Worm (Caenorhabditis elegans): Measurements from ENCODE around the gene ztf-20.

Gene ztf-20

DNA sequence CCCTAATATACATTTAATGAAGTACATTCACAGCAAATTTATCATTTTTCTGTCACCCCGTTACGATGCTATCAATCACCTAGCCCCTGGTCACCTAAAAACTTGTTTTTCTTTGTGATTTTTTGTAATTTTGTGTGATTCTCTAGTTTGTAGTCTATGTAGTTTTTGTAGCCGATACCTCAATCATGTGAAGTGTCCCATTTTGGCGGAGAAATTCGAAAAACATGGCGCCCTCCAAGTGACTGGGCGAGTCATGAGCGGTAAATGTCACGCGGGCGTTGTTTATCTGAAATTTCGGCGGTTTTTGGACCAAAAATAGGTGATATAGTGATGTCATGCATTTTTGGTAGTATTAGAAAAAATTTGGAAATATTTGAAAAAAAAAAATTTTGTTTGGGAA is 29.2 kb downstream of the ztf-20 start:
- TF ChIP-seq ttx-3 (tag; optimal IDR thresholded peaks at IDR 0.05) (no peak), lim-6 (tag; optimal IDR thresholded peaks at IDR 0.05) (no peak), hlh-15 (tag; optimal IDR thresholded peaks at IDR 0.05) (no peak), fkh-6 (tag; optimal IDR thresholded peaks at IDR 0.05) (no peak), hlh-8 (tag; optimal IDR thresholded peaks at IDR 0.05) (no peak), zip-5 (tag; optimal IDR thresholded peaks at IDR 0.05) (no peak), ceh-19 (GFP tag; optimal IDR thresholded peaks at IDR 0.05) (no peak), elt-4 (tag; optimal IDR thresholded peaks at IDR 0.05) (no peak), pax-1 (tag; optimal IDR thresholded peaks at IDR 0.05) (no peak), pros-1 (tag; optimal IDR thresholded peaks at IDR 0.05) (no peak), gmeb-2 (tag; optimal IDR thresholded peaks at IDR 0.05) (no peak), rnt-1 (tag; optimal IDR thresholded peaks at IDR 0.05) (no peak), ceh-2 (tag; optimal IDR thresholded peaks at IDR 0.05) (no peak), T23F11.4 (GFP tag; optimal IDR thresholded peaks at IDR 0.05) (no peak), unc-42 (tag; optimal IDR thresholded peaks at IDR 0.05) (no peak), pha-4 (tag; optimal IDR thresholded peaks at IDR 0.05) (no peak), nhr-232 (tag; optimal IDR thresholded peaks at IDR 0.05) (no peak), hlh-30 (tag; optimal IDR thresholded peaks at IDR 0.05; ENCODE audit: insufficient read depth) (no peak)

DNA sequence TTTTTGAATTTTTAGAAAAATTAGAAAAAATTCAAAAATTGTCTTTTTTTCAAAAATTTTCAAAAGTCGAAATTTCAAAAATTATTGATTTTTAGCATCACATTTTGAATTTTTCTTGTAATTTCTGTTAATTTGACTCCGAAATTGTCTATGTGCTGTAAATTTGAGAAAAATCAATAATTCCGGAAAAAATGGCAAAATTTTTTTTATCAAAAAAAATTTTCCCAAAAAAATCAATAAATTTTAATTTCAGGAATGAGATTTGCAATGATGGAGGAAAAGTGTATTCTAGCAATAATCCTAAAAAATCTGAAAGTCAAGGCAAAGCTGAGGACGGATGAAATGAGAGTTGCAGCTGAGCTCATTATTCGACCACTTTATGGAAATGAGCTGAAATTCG is 42.6 kb downstream of the ztf-20 start:
- no peak for TF ChIP-seq hlh-8 (tag; optimal IDR thresholded peaks at IDR 0.05)
- TF ChIP-seq pag-3 (tag; optimal IDR thresholded peaks at IDR 0.05; ENCODE audit: borderline replicate concordance): no peak
- no peak for TF ChIP-seq ceh-31 (tag; optimal IDR thresholded peaks at IDR 0.05)
- no peak for TF ChIP-seq che-1 (tag; optimal IDR thresholded peaks at IDR 0.05)
- no peak for TF ChIP-seq syd-9 (tag; optimal IDR thresholded peaks at IDR 0.05)
- no peak for TF ChIP-seq ceh-14 (tag; optimal IDR thresholded peaks at IDR 0.05)
- TF ChIP-seq hlh-15 (tag; optimal IDR thresholded peaks at IDR 0.05): no peak
- no peak for TF ChIP-seq ceh-30 (tag; optimal IDR thresholded peaks at IDR 0.05)
- no peak for TF ChIP-seq ceh-18 (tag; optimal IDR thresholded peaks at IDR 0.05)
- TF ChIP-seq eyg-1 (tag; optimal IDR thresholded peaks at IDR 0.05): no peak
- no peak for TF ChIP-seq ceh-6 (GFP tag; optimal IDR thresholded peaks at IDR 0.05)
- TF ChIP-seq ref-2 (tag; optimal IDR thresholded peaks at IDR 0.05): no peak
- TF ChIP-seq ztf-16 (tag; optimal IDR thresholded peaks at IDR 0.05): no peak

DNA sequence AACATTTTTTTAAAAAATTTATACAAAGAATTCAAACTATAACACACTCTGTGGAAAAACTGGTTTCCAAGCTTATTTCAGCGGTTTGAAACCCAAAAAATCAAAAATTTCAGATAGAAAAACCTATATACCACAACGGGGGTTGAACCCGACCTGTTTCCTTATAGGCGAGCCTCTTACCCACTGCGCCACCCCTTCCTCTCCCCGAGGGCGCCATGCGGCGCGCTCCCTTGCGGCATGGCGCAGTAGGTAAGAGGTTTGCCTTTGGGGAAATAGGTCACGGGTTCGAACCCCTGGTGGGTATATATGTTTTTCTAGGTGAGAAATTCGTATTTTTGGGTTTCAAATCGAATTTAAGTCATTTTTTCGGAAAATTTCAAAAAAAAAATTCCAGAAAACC is 46.9 kb downstream of the ztf-20 start:
- TF ChIP-seq F13H6.1 (tag; optimal IDR thresholded peaks at IDR 0.05): no peak
- TF ChIP-seq pha-2 (tag; optimal IDR thresholded peaks at IDR 0.05): peak; percentile 30

DNA sequence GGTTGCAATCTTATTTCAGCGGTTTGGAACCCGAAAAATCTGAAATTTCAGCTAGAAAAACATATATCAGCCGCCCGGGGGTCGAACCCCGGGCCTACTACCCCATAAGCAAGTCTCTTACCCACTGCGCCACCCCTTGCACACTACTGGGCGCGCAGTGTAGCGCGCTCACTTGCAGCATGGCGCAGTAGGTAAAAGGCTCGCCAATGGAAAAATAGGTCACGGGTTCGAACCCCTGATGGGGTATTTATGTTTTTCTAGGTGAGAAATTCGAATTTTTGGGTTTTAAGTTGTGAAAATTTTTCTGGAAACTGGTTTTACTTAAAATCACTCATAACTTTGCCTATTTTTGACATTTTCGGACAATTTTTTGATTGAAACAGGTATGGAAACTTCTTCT is 47.4 kb downstream of the ztf-20 start:
- TF ChIP-seq hlh-15 (tag; optimal IDR thresholded peaks at IDR 0.05) (no peak), ceh-19 (GFP tag; optimal IDR thresholded peaks at IDR 0.05) (no peak)

DNA sequence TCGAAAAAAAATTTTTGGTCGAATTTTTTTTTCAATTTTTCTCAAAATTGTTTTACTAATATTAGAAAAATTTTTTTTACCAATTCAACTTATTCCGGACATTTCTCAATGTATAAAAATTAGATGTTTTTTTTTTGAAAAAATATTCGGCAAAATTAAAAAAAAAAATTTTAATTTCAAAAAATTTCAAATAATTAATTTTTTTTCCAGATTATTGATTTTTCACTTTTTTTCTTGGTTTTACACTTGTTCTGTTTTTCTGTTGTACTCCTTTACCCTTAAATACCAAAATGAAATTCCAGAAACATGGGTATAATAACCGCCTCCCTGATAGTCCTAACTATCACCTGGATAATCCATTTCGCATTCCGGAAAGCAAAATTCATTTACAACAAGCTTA is 48.2 kb downstream of the ztf-20 start, which contains the start of gene cyp-42A1:
TSS of gene cyp-42A1 (plus strand) at position 301 of the 400 bp plus-strand sequence.
- TF ChIP-seq npax-4 (tag; optimal IDR thresholded peaks at IDR 0.05): no peak
- no peak for TF ChIP-seq unc-3 (GFP tag; conservative IDR thresholded peaks at IDR 0.05)
- no peak for TF ChIP-seq unc-3 (tag; optimal IDR thresholded peaks at IDR 0.05)
- TF ChIP-seq ceh-14 (tag; optimal IDR thresholded peaks at IDR 0.05): no peak
- TF ChIP-seq C08G9.2 (tag; optimal IDR thresholded peaks at IDR 0.05): no peak
- TF ChIP-seq unc-86 (tag; optimal IDR thresholded peaks at IDR 0.05): no peak
- no peak for TF ChIP-seq dmd-4 (tag; optimal IDR thresholded peaks at IDR 0.05; ENCODE audit: borderline replicate concordance)
- TF ChIP-seq madf-2 (tag; optimal IDR thresholded peaks at IDR 0.05): no peak
- TF ChIP-seq ceh-9 (tag; optimal IDR thresholded peaks at IDR 0.05): no peak
- no peak for TF ChIP-seq rnt-1 (tag; optimal IDR thresholded peaks at IDR 0.05)
- no peak for TF ChIP-seq ttx-3 (tag; optimal IDR thresholded peaks at IDR 0.05)
- TF ChIP-seq fkh-6 (tag; optimal IDR thresholded peaks at IDR 0.05): no peak
- TF ChIP-seq unc-42 (tag; optimal IDR thresholded peaks at IDR 0.05): no peak
- no peak for TF ChIP-seq sox-2 (GFP tag; IDR thresholded peaks at IDR 0.05)
- TF ChIP-seq sox-4 (tag; optimal IDR thresholded peaks at IDR 0.05): no peak
- no peak for TF ChIP-seq ceh-22 (tag; optimal IDR thresholded peaks at IDR 0.05)
- TF ChIP-seq mec-3 (tag; optimal IDR thresholded peaks at IDR 0.05; ENCODE audit: borderline replicate concordance): no peak
- TF ChIP-seq ceh-18 (tag; optimal IDR thresholded peaks at IDR 0.05): no peak
- no peak for TF ChIP-seq nhr-11 (tag; optimal IDR thresholded peaks at IDR 0.05)
- TF ChIP-seq nfya-1 (tag; optimal IDR thresholded peaks at IDR 0.05): no peak
- no peak for TF ChIP-seq ceh-2 (tag; optimal IDR thresholded peaks at IDR 0.05)

Data from whole organism, late embryonic.